Worm (Caenorhabditis elegans) whole organism, late embryonic: ENCODE data around the gene srj-44.

ENCODE experiments used
- ceh-14 ChIP-seq: sonication (generic microtip); optimal IDR thresholded peaks from 2 replicates; lab custom pipeline; 2016; ENCODE audit warnings: missing genotype, missing genetic modification characterization, missing compliant biosample characterization
- ceh-24 ChIP-seq: sonication (generic microtip); optimal IDR thresholded peaks from 2 replicates; lab custom pipeline; 2016; ENCODE audit warnings: mild to moderate bottlenecking, missing genetic modification characterization, missing compliant biosample characterization
- npax-4 ChIP-seq: sonication (generic microtip); optimal IDR thresholded peaks from 2 replicates; lab custom pipeline; 2016; ENCODE audit warnings: missing genetic modification characterization, missing compliant biosample characterization
- odd-2 ChIP-seq: sonication (generic microtip); optimal IDR thresholded peaks from 2 replicates; lab custom pipeline; 2017; ENCODE audit warnings: antibody characterized with exemption, mild to moderate bottlenecking, missing genetic modification characterization, missing compliant biosample characterization
- pqm-1 ChIP-seq: sonication (generic microtip); optimal IDR thresholded peaks from 2 replicates; lab custom pipeline; 2016; ENCODE audit warnings: missing genetic modification characterization, missing compliant biosample characterization

- TF ChIP-seq ceh-24 (tag; lab: Kevin White, UChicago) (no peak), odd-2 (tag; lab: Kevin White, UChicago) (no peak), pqm-1 (no peak), npax-4 (tag; lab: Kevin White, UChicago) (no peak), ceh-14 (tag; lab: Kevin White, UChicago) (no peak)
Measured at ce11 chrV:2888681-2889080, 43.0 kb upstream of the srj-44 start, which contains the start of gene srw-4.
